Fruit fly (Drosophila melanogaster): ENCODE measurements around the gene CG5131.

Gene CG5131

dm6 chr2L:17470630-17471029 is 13.7 kb upstream of the CG5131 start:
- TF ChIP-seq HmgZ (tag; optimal IDR thresholded peaks at IDR 0.05) (peak; percentile 62), CG34376 (GFP tag; optimal IDR thresholded peaks at IDR 0.05) (peak; percentile 57), Aef1 (GFP tag; IDR thresholded peaks at IDR 0.05) (no peak), CG14965 (GFP tag; optimal IDR thresholded peaks at IDR 0.05; ENCODE audit: borderline replicate concordance) (no peak), CG15696 (tag; optimal IDR thresholded peaks at IDR 0.05) (peak; percentile 24), C15 (GFP tag; IDR thresholded peaks at IDR 0.05) (peak; percentile 15; the same call in 1 of the 3 replicates), CG17829 (tag; optimal IDR thresholded peaks at IDR 0.05) (no peak), CG34422 (GFP tag; IDR thresholded peaks at IDR 0.05) (peak; percentile 42; the same call in 1 of the 3 replicates), CG17359 (tag; optimal IDR thresholded peaks at IDR 0.05) (no peak), CG10321 (GFP tag; IDR thresholded peaks at IDR 0.05) (no peak), vvl (GFP tag; IDR thresholded peaks at IDR 0.05) (no peak), H2.0 (GFP tag; IDR thresholded peaks at IDR 0.05) (no peak), row (GFP tag; IDR thresholded peaks at IDR 0.05) (no peak), Myb (GFP tag; optimal IDR thresholded peaks at IDR 0.05) (peak; percentile 35), CG18599 (GFP tag; optimal IDR thresholded peaks at IDR 0.05) (peak; percentile 92), jing (GFP tag; optimal IDR thresholded peaks at IDR 0.05) (no peak), Chrac-16 (GFP tag; optimal IDR thresholded peaks at IDR 0.05) (no peak), CG9932 (GFP tag; IDR thresholded peaks at IDR 0.05) (no peak), CG9797 (GFP tag; optimal IDR thresholded peaks at IDR 0.05) (no peak), Gug (GFP tag; IDR thresholded peaks at IDR 0.05) (no peak), CG10543 (GFP tag; optimal IDR thresholded peaks at IDR 0.05) (peak; percentile 69), pfk (GFP tag; optimal IDR thresholded peaks at IDR 0.05) (peak; percentile 16), CG17385 (GFP tag; optimal IDR thresholded peaks at IDR 0.05) (peak; percentile 24), CG7839 (tag; optimal IDR thresholded peaks at IDR 0.05) (peak; percentile 45), MBD-R2 (GFP tag; IDR thresholded peaks at IDR 0.05) (no peak), p53 (GFP tag; optimal IDR thresholded peaks at IDR 0.05) (no peak), CrebB (tag; optimal IDR thresholded peaks at IDR 0.05) (peak; percentile 69), Stat92E (GFP tag; optimal IDR thresholded peaks at IDR 0.05) (no peak), CG16815 (GFP tag; optimal IDR thresholded peaks at IDR 0.05) (no peak), Fer3 (tag; optimal IDR thresholded peaks at IDR 0.05) (peak; percentile 88), CG6654 (GFP tag; optimal IDR thresholded peaks at IDR 0.05) (no peak), usp (GFP tag; optimal IDR thresholded peaks at IDR 0.05) (no peak), CG32772 (GFP tag; IDR thresholded peaks at IDR 0.05) (no peak), prd (optimal IDR thresholded peaks at IDR 0.05) (no peak), prd (GFP tag; IDR thresholded peaks at IDR 0.05) (no peak), Hmx (GFP tag; optimal IDR thresholded peaks at IDR 0.05) (no peak), sr (GFP tag; IDR thresholded peaks at IDR 0.05) (no peak), ash1 (GFP tag; optimal IDR thresholded peaks at IDR 0.05) (peak; percentile 52), CG1024 (GFP tag; IDR thresholded peaks at IDR 0.05) (no peak), onecut (GFP tag; IDR thresholded peaks at IDR 0.05) (no peak), B-H2 (GFP tag; optimal IDR thresholded peaks at IDR 0.05) (peak; percentile 89), wor (GFP tag; IDR thresholded peaks at IDR 0.05) (no peak), CG14014 (GFP tag; IDR thresholded peaks at IDR 0.05) (peak; percentile 53; the same call in 1 of the 2 replicates), CG12155 (GFP tag; optimal IDR thresholded peaks at IDR 0.05) (no peak), Ravus (GFP tag; IDR thresholded peaks at IDR 0.05) (no peak), CG34224 (GFP tag; IDR thresholded peaks at IDR 0.05; ENCODE audit: partially characterized antibody) (no peak), jumu (GFP tag; optimal IDR thresholded peaks at IDR 0.05) (no peak), CG4820 (GFP tag; optimal IDR thresholded peaks at IDR 0.05) (no peak), unc-4 (GFP tag; IDR thresholded peaks at IDR 0.05; ENCODE audit: partially characterized antibody) (no peak), sc (optimal IDR thresholded peaks at IDR 0.05) (no peak), sc (GFP tag; optimal IDR thresholded peaks at IDR 0.05) (no peak), CG1602 (GFP tag; optimal IDR thresholded peaks at IDR 0.05) (no peak)
